Fruit fly (Drosophila melanogaster): Measurements from ENCODE around the gene CG17237.

- TF ChIP-seq usp (GFP tag; optimal IDR thresholded peaks at IDR 0.05) = no peak
- no peak for TF ChIP-seq psq (optimal IDR thresholded peaks at IDR 0.05)
- TF ChIP-seq Dll (optimal IDR thresholded peaks at IDR 0.05) = no peak
These were observed 10.6 kb upstream of the CG17237 start, which contains the start of gene CG31949 for dm6 chr2L:2299803-2300202.

All from whole organism.